Fruit fly (Drosophila melanogaster): ENCODE data around the gene fy.

Gene fy

DNA sequence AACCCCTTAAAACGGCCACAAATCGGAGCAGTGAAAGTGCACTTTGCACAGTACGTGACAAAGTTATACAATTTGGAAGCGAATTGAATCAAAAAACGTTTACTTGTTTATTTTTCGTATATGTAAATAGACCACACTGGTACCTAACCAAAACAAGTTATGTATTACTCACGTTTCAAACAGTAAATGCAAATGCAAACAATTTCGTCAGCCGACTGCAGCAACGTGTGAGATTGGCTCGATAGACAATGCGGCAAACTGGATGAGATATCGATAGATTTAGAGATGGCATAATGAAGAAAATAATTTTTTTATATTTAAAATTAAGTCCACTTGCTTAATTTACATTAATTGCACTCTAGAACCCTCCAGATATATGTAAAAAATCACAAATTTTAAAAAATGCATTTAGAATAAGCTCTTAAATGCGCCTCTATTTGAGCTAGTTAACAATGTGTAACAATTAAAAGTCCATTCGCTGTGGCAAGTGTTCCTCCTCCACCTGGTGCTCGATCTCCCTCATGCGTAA, 21.5 kb downstream of the fy start, which contains the start of gene AlaRS (continued):
- TF ChIP-seq CG17359 (tag; optimal IDR thresholded peaks at IDR 0.05) (peak; percentile 37), pfk (GFP tag; optimal IDR thresholded peaks at IDR 0.05) (no peak), cato (GFP tag; optimal IDR thresholded peaks at IDR 0.05; ENCODE audit: borderline replicate concordance) (no peak), CG7556 (GFP tag; optimal IDR thresholded peaks at IDR 0.05) (peak; percentile 56), Atf-2 (GFP tag; optimal IDR thresholded peaks at IDR 0.05) (no peak), vnd (GFP tag; IDR thresholded peaks at IDR 0.05; ENCODE audit: partially characterized antibody) (peak; percentile 47; the same call in 2 of the 3 replicates), sisA (GFP tag; IDR thresholded peaks at IDR 0.05) (no peak), CG32767 (GFP tag; IDR thresholded peaks at IDR 0.05) (no peak), CG13775 (GFP tag; optimal IDR thresholded peaks at IDR 0.05) (peak; percentile 44), CG31224 (GFP tag; IDR thresholded peaks at IDR 0.05) (no peak), ac (GFP tag; optimal IDR thresholded peaks at IDR 0.05) (no peak), CG1233 (GFP tag; optimal IDR thresholded peaks at IDR 0.05) (peak; percentile 20), Rx (GFP tag; IDR thresholded peaks at IDR 0.05) (no peak), Abd-B (GFP tag; optimal IDR thresholded peaks at IDR 0.05) (no peak), TFAM (GFP tag; optimal IDR thresholded peaks at IDR 0.05) (no peak), sqz (GFP tag; optimal IDR thresholded peaks at IDR 0.05) (peak; percentile 14), ranshi (GFP tag; IDR thresholded peaks at IDR 0.05) (no peak), Fer2 (tag; optimal IDR thresholded peaks at IDR 0.05) (no peak), ara (GFP tag; IDR thresholded peaks at IDR 0.05) (no peak), unpg (GFP tag; optimal IDR thresholded peaks at IDR 0.05) (peak; percentile 41), CG13624 (GFP tag; optimal IDR thresholded peaks at IDR 0.05) (peak; percentile 20), Hand (GFP tag; optimal IDR thresholded peaks at IDR 0.05) (no peak), Dfd (GFP tag; optimal IDR thresholded peaks at IDR 0.05) (no peak), CG16779 (GFP tag; IDR thresholded peaks at IDR 0.05) (no peak), bigmax (GFP tag; optimal IDR thresholded peaks at IDR 0.05) (peak; percentile 68), CG4707 (GFP tag; optimal IDR thresholded peaks at IDR 0.05) (no peak), dpn (GFP tag; optimal IDR thresholded peaks at IDR 0.05) (peak; percentile 8 to 26), CG12104 (GFP tag; optimal IDR thresholded peaks at IDR 0.05) (no peak), en (GFP tag; optimal IDR thresholded peaks at IDR 0.05) (no peak), CG9932 (GFP tag; IDR thresholded peaks at IDR 0.05) (peak; percentile 49), Myb (GFP tag; optimal IDR thresholded peaks at IDR 0.05) (no peak), luna (GFP tag; optimal IDR thresholded peaks at IDR 0.05) (no peak), gro (GFP tag; optimal IDR thresholded peaks at IDR 0.05) (peak; percentile 22), Ssrp (tag; optimal IDR thresholded peaks at IDR 0.05) (peak; percentile 4), MBD-R2 (GFP tag; IDR thresholded peaks at IDR 0.05) (peak; percentile 72), CG18764 (GFP tag; optimal IDR thresholded peaks at IDR 0.05) (peak; percentile 7), CG17802 (tag; optimal IDR thresholded peaks at IDR 0.05) (no peak), eve (GFP tag; optimal IDR thresholded peaks at IDR 0.05) (no peak), CG10462 (GFP tag; optimal IDR thresholded peaks at IDR 0.05) (no peak), Bgb (GFP tag; IDR thresholded peaks at IDR 0.05; ENCODE audit: partially characterized antibody) (peak; percentile 56), CG13287 (GFP tag; IDR thresholded peaks at IDR 0.05; ENCODE audit: partially characterized antibody) (peak; percentile 83), tup (GFP tag; optimal IDR thresholded peaks at IDR 0.05) (no peak), Elba2 (GFP tag; optimal IDR thresholded peaks at IDR 0.05) (no peak), crol (GFP tag; IDR thresholded peaks at IDR 0.05) (no peak), CG12219 (GFP tag; optimal IDR thresholded peaks at IDR 0.05) (peak; percentile 3), Doc3 (GFP tag; IDR thresholded peaks at IDR 0.05; ENCODE audit: partially characterized antibody) (peak; percentile 73), CG10274 (GFP tag; optimal IDR thresholded peaks at IDR 0.05) (no peak), CG13424 (tag; optimal IDR thresholded peaks at IDR 0.05) (peak; percentile 58), zfh2 (GFP tag; optimal IDR thresholded peaks at IDR 0.05) (no peak), br (optimal IDR thresholded peaks at IDR 0.05) (no peak), Sry-β (GFP tag; optimal IDR thresholded peaks at IDR 0.05) (no peak)
